Worm (Caenorhabditis elegans): Measurements from ENCODE around the gene zip-6.

ce11 chrIV:11235755-11236154, 17.8 kb upstream of the zip-6 start:
- TF ChIP-seq flt-1 (GFP tag; IDR thresholded peaks at IDR 0.05) (no peak), cog-1 (tag; optimal IDR thresholded peaks at IDR 0.05) (no peak), ztf-29 (GFP tag; IDR thresholded peaks at IDR 0.05) (no peak)
